Worm (Caenorhabditis elegans): ENCODE results near the gene nas-4.

DNA sequence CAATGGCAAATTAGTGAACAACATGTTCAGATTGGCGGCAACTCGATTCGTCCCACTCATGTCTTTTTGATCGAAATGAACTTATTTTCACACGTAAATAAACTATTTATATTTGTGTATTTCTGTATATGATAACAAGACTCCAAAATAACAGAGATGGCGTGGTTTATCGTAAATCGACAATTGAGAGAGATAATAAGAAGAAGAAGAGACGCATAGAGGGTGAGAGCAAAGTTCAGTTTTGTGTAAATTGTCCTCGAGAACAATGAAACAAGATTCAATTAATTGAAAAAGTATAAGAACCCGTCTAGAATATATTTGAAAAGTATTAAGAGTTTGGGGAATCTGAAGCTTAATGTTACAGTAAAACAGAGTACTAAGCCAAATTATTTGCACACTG lies 4.0 kb downstream of the nas-4 start:
- no peak for TF ChIP-seq ets-7 (tag; optimal IDR thresholded peaks at IDR 0.05)
- TF ChIP-seq ama-1 (optimal IDR thresholded peaks at IDR 0.05), result no peak
- TF ChIP-seq hmg-4 (GFP tag; optimal IDR thresholded peaks at IDR 0.05), result no peak
- no peak for TF ChIP-seq tra-4 (tag; optimal IDR thresholded peaks at IDR 0.05)
- TF ChIP-seq ceh-13 (GFP tag; optimal IDR thresholded peaks at IDR 0.05), result no peak
- no peak for TF ChIP-seq aly-1 (tag; optimal IDR thresholded peaks at IDR 0.05)
- TF ChIP-seq pes-1 (GFP tag; IDR thresholded peaks at IDR 0.05), result no peak
- TF ChIP-seq ceh-36 (tag; optimal IDR thresholded peaks at IDR 0.05), result no peak
